Worm (Caenorhabditis elegans): ENCODE results near the gene F28B12.6.

Gene F28B12.6

ce11 chrII:5917010-5917472 is 23.6 kb upstream of the F28B12.6 start, which contains the start of gene frh-1:
Gene frh-1, plus strand, starts transcription at chrII:5917422.
- no peak for TF ChIP-seq Y55F3AM.14 (GFP tag; optimal IDR thresholded peaks at IDR 0.05)
- no peak for TF ChIP-seq lin-11 (tag; optimal IDR thresholded peaks at IDR 0.05)
- no peak for TF ChIP-seq mbf-1 (tag; optimal IDR thresholded peaks at IDR 0.05)
- no peak for TF ChIP-seq sma-9 (GFP tag; optimal IDR thresholded peaks at IDR 0.05)
- TF ChIP-seq sma-9 (tag; optimal IDR thresholded peaks at IDR 0.05) = no peak
- TF ChIP-seq ztf-4 (tag; optimal IDR thresholded peaks at IDR 0.05) = no peak
- no peak for TF ChIP-seq gmeb-1 (tag; optimal IDR thresholded peaks at IDR 0.05)
- no peak for TF ChIP-seq mdl-1 (tag; optimal IDR thresholded peaks at IDR 0.05)
- no peak for TF ChIP-seq C34F6.9 (tag; optimal IDR thresholded peaks at IDR 0.05)
- TF ChIP-seq ama-1 (optimal IDR thresholded peaks at IDR 0.05) = no peak
- no peak for TF ChIP-seq sem-4 (tag; optimal IDR thresholded peaks at IDR 0.05)
- no peak for TF ChIP-seq crh-2 (tag; optimal IDR thresholded peaks at IDR 0.05)
- TF ChIP-seq nhr-25 (tag; optimal IDR thresholded peaks at IDR 0.05) = no peak
- TF ChIP-seq lsy-2 (tag; optimal IDR thresholded peaks at IDR 0.05) = no peak
- TF ChIP-seq unc-39 (tag; optimal IDR thresholded peaks at IDR 0.05) = no peak
- no peak for TF ChIP-seq lin-39 (tag; optimal IDR thresholded peaks at IDR 0.05)
- no peak for TF ChIP-seq lin-13 (GFP tag; optimal IDR thresholded peaks at IDR 0.05)

DNA sequence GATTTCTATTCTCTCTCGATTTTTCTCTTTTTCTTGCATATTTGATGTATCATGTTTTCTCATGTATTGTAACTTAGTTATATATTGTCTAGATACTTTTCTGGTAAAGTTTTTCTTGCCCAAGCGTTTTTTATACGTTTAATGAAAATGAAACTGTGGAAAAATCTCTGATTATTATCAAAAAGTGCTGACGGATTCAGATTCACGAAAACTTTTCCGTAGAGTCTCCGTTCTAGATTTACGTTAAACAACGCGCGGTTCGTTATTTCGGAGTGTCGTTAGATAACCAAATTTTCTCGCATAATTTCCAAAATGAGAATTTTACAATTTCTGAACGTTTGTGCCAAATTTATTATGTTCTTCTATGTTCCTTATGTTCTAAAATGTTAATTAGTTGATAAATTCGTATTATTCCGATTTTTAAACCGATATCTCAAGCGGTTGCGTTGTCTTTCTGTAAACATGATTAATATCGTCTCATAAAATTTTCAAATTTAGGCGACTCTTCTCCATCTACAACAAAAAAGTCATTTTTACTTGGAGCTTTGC is 22.4 kb upstream of the F28B12.6 start, which contains the start of gene ptp-2:
Gene ptp-2, plus strand, starts transcription at position 499 of the 549 bp plus-strand sequence.
- TF ChIP-seq nhr-129 (tag; optimal IDR thresholded peaks at IDR 0.05) (peak; percentile 38), gmeb-1 (tag; optimal IDR thresholded peaks at IDR 0.05) (peak; percentile 25), Y55F3AM.14 (GFP tag; optimal IDR thresholded peaks at IDR 0.05) (no peak), lsy-2 (tag; optimal IDR thresholded peaks at IDR 0.05) (peak in 1 of 2 experiments; percentile 66), unc-39 (tag; optimal IDR thresholded peaks at IDR 0.05) (no peak), unc-55 (GFP tag; optimal IDR thresholded peaks at IDR 0.05) (peak; percentile 48), elt-3 (tag; optimal IDR thresholded peaks at IDR 0.05) (no peak), crh-2 (tag; optimal IDR thresholded peaks at IDR 0.05) (no peak), unc-62 (GFP tag; optimal IDR thresholded peaks at IDR 0.05) (no peak), ztf-4 (tag; optimal IDR thresholded peaks at IDR 0.05) (peak; percentile 49), ama-1 (optimal IDR thresholded peaks at IDR 0.05) (peak; percentile 19), alr-1 (tag; optimal IDR thresholded peaks at IDR 0.05) (no peak), ceh-82 (tag; optimal IDR thresholded peaks at IDR 0.05) (no peak), C34F6.9 (tag; optimal IDR thresholded peaks at IDR 0.05) (peak; percentile 69), egl-27 (tag; optimal IDR thresholded peaks at IDR 0.05) (no peak), lin-13 (GFP tag; optimal IDR thresholded peaks at IDR 0.05) (peak; percentile 19)

- TF ChIP-seq ceh-82 (tag; optimal IDR thresholded peaks at IDR 0.05) (no peak), R02D3.7 (tag; optimal IDR thresholded peaks at IDR 0.05) (no peak), sma-3 (GFP tag; optimal IDR thresholded peaks at IDR 0.05) (no peak), skn-1 (tag; optimal IDR thresholded peaks at IDR 0.05) (no peak), nhr-12 (tag; optimal IDR thresholded peaks at IDR 0.05) (no peak)
Observed at ce11 chrII:5921620-5922019, 19.0 kb upstream of the F28B12.6 start, which contains the start of gene vrk-1. Gene vrk-1, plus strand, starts transcription at chrII:5921967.

DNA sequence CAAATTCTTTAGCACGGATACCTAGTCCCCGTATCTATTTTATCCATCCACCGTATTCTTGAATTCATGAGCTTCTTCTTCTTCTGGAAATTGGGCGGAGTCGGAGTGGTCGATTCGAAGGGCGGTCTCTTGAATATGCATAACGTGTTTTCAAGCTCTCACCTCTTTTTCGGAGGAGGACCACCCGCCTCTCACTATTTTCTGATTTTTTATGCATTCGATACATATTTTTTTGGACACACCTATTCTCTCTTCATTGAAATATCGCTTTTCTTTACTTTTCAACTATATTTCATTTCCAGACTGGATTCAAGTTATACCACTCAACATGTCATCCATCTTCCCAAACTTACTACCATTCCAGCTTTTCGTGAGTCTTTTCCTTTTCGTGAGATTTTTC is 12.2 kb upstream of the F28B12.6 start, which contains the start of gene egl-44:
Gene egl-44, plus strand, starts transcription at position 301 of the 400 bp plus-strand sequence.
- no peak for TF ChIP-seq mab-5 (tag; optimal IDR thresholded peaks at IDR 0.05)
- no peak for TF ChIP-seq C34F6.9 (tag; optimal IDR thresholded peaks at IDR 0.05)
- TF ChIP-seq ztf-4 (tag; optimal IDR thresholded peaks at IDR 0.05) = no peak
- TF ChIP-seq nhr-23 (tag; optimal IDR thresholded peaks at IDR 0.05) = no peak
- no peak for TF ChIP-seq nhr-129 (tag; optimal IDR thresholded peaks at IDR 0.05)
- no peak for TF ChIP-seq nhr-10 (tag; optimal IDR thresholded peaks at IDR 0.05)
- no peak for TF ChIP-seq fos-1 (tag; optimal IDR thresholded peaks at IDR 0.05)
- no peak for TF ChIP-seq sem-4 (tag; optimal IDR thresholded peaks at IDR 0.05)
- TF ChIP-seq alr-1 (tag; optimal IDR thresholded peaks at IDR 0.05) = no peak

DNA sequence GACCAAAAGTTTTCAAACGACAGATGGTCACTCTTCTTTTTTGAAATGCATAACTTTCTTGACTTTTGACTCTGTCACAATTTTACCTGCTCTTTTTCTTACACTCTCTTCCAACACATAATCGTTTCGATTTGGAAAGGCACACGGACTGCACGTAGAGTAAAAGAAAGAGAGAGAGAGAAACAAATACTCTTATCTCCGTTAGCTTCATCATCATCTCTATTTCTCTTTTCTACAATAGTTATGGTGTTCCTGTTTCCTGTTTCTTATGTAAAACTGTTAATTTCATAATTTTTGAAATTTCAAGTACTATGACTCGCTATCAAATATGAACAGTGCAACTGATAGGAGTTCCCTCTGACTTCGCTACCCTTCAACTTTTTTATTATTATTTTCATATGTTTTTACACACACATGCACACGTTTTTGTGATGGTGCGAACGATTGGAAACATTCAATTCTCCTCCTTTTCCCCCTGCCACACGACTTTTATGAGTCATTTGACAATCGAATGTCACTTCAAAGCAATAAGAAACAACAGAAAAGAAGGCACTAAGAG is 10.5 kb upstream of the F28B12.6 start:
- TF ChIP-seq crh-2 (tag; optimal IDR thresholded peaks at IDR 0.05) (peak; percentile 63), unc-39 (tag; optimal IDR thresholded peaks at IDR 0.05) (no peak), ztf-11 (tag; optimal IDR thresholded peaks at IDR 0.05) (no peak), skn-1 (tag; optimal IDR thresholded peaks at IDR 0.05) (peak; percentile 81), sma-9 (GFP tag; optimal IDR thresholded peaks at IDR 0.05) (peak; percentile 46), sma-9 (tag; optimal IDR thresholded peaks at IDR 0.05) (no peak), fos-1 (tag; optimal IDR thresholded peaks at IDR 0.05) (peak; percentile 99), nhr-129 (tag; optimal IDR thresholded peaks at IDR 0.05) (peak; percentile 44), lsy-2 (tag; optimal IDR thresholded peaks at IDR 0.05) (peak in 1 of 2 experiments; percentile 8)

Measured in whole organism, L2 larva.